Fruit fly (Drosophila melanogaster): ENCODE data around the gene CG46468.

dm6 chr2L:9581582-9581981 lies 16.3 kb upstream of the CG46468 start, which contains the start of gene gcm:
- TF ChIP-seq CG8301 (tag; optimal IDR thresholded peaks at IDR 0.05) (no peak), CG32121 (GFP tag; IDR thresholded peaks at IDR 0.05) (no peak), CG9948 (tag; optimal IDR thresholded peaks at IDR 0.05) (no peak), CG13204 (GFP tag; optimal IDR thresholded peaks at IDR 0.05) (no peak)

All from whole organism, pupa.